Worm (Caenorhabditis elegans) whole organism, L2 larva: ENCODE results near the gene cyp-33C6.

ENCODE experiments used
- F13H6.1 ChIP-seq: sonication (generic microtip); optimal IDR thresholded peaks from 2 replicates; lab custom pipeline; 2016; ENCODE audit warnings: missing genetic modification characterization, missing compliant biosample characterization
- ama-1 ChIP-seq: fragments of 150-350 bp; optimal IDR thresholded peaks from 2 replicates; lab custom pipeline; 2018; ENCODE audit warnings: inconsistent platforms
- blmp-1 ChIP-seq: sonication (generic microtip); optimal IDR thresholded peaks from 2 replicates; lab custom pipeline; 2017; ENCODE audit warnings: missing genetic modification characterization, mild to moderate bottlenecking, missing compliant biosample characterization, antibody characterized with exemption, moderate library complexity; ENCODE audit not compliant: insufficient read depth
- ceh-82 ChIP-seq: fragments of 150-350 bp; optimal IDR thresholded peaks from 2 replicates; lab custom pipeline; 2014; ENCODE audit warnings: missing biosample characterization, missing genetic modification characterization
- lin-39 ChIP-seq: fragments of 150-350 bp; optimal IDR thresholded peaks from 2 replicates; lab custom pipeline; 2014; ENCODE audit warnings: missing biosample characterization, missing genetic modification reagents, missing genetic modification characterization
- nhr-25 ChIP-seq: fragments of 150-350 bp; sonication (generic microtip); optimal IDR thresholded peaks from 3 replicates; lab custom pipeline; 2014; ENCODE audit warnings: missing biosample characterization, missing genetic modification characterization
- nhr-6 ChIP-seq: fragments of 150-350 bp; optimal IDR thresholded peaks from 2 replicates; lab custom pipeline; 2014; ENCODE audit warnings: missing biosample characterization, missing genetic modification characterization
- snpc-4 ChIP-seq: fragments of 150-350 bp; optimal IDR thresholded peaks from 2 replicates; lab custom pipeline; 2014; ENCODE audit warnings: missing biosample characterization, missing genetic modification characterization
- unc-39 ChIP-seq: fragments of 150-350 bp; optimal IDR thresholded peaks from 2 replicates; lab custom pipeline; 2014; ENCODE audit warnings: missing biosample characterization, missing genetic modification characterization
- unc-55 ChIP-seq: fragments of 150-350 bp; sonication (generic microtip); optimal IDR thresholded peaks from 3 replicates; lab custom pipeline; 2014; ENCODE audit warnings: missing biosample characterization, missing genetic modification reagents, missing genetic modification characterization

- no peak for TF ChIP-seq snpc-4 (tag; lab: Kevin White, UChicago)
- no peak for TF ChIP-seq blmp-1 (tag; lab: Kevin White, UChicago)
- no peak for TF ChIP-seq ama-1
- no peak for TF ChIP-seq lin-39
- TF ChIP-seq unc-39, result no peak
- no peak for TF ChIP-seq nhr-25 (tag; lab: Kevin White, UChicago)
- no peak for TF ChIP-seq nhr-6 (tag; lab: Kevin White, UChicago)
- no peak for TF ChIP-seq ceh-82
- TF ChIP-seq unc-55 (GFP tag; lab: Kevin White, UChicago), result no peak
- TF ChIP-seq F13H6.1 (tag; lab: Kevin White, UChicago), result no peak
Observed at ce11 chrV:2221764-2222163, 27.4 kb downstream of the cyp-33C6 start, which contains the start of gene nhr-128.
